Worm (Caenorhabditis elegans) whole organism, midembryonic: ENCODE data around the gene pcp-4.

Experiments used
- cog-1 ChIP-seq: sonication (generic microtip); optimal IDR thresholded peaks from 2 replicates; lab custom pipeline; 2016; ENCODE audit warnings: missing genetic modification characterization, missing compliant biosample characterization
- flt-1 ChIP-seq: fragments of 200-800 bp; sonication (Bioruptor generic); IDR thresholded peaks from 2 replicates; pipeline ENCODE4 v1.3.6; 2022; ENCODE audit warnings: missing genetic modification characterization, missing compliant biosample characterization
- klf-2 ChIP-seq: fragments of 200-800 bp; sonication (Bioruptor generic); conservative IDR thresholded peaks from 2 replicates; pipeline ENCODE4 v1.3.6; 2022; ENCODE audit warnings: missing genetic modification reagents, missing genetic modification characterization, missing compliant biosample characterization
- med-1 ChIP-seq: sonication (generic microtip); optimal IDR thresholded peaks from 2 replicates; lab custom pipeline; 2017; ENCODE audit warnings: missing genetic modification characterization, mild to moderate bottlenecking, missing compliant biosample characterization, antibody characterized with exemption, missing genetic modification reagents; ENCODE audit not compliant: insufficient read depth
- tab-1 ChIP-seq: fragments of 200-800 bp; sonication (Bioruptor generic); IDR thresholded peaks from 2 replicates; pipeline ENCODE4 v1.3.6; 2022; ENCODE audit warnings: missing genetic modification characterization, missing compliant biosample characterization
- ztf-23 ChIP-seq: fragments of 200-800 bp; sonication (Bioruptor generic); IDR thresholded peaks from 2 replicates; pipeline ENCODE4 v1.3.6; 2022; ENCODE audit warnings: missing genetic modification reagents, missing genetic modification characterization, missing compliant biosample characterization
- ztf-29 ChIP-seq: fragments of 200-800 bp; sonication (Bioruptor generic); IDR thresholded peaks from 2 replicates; pipeline ENCODE4 v1.3.6; 2022; ENCODE audit warnings: missing genetic modification reagents, missing genetic modification characterization, missing compliant biosample characterization

ce11 chrV:19802797-19803196 is 28.0 kb downstream of the pcp-4 start:
- TF ChIP-seq ztf-23 (GFP tag; lab: Robert Waterston, UW) (no peak), ztf-29 (GFP tag; lab: Robert Waterston, UW) (no peak), tab-1 (GFP tag; lab: Robert Waterston, UW) (no peak), cog-1 (tag; lab: Kevin White, UChicago) (no peak), med-1 (GFP tag; lab: Kevin White, UChicago) (no peak), klf-2 (GFP tag; lab: Robert Waterston, UW) (no peak), flt-1 (GFP tag; lab: Robert Waterston, UW) (no peak)
